Worm (Caenorhabditis elegans): ENCODE data around the gene ins-34.
A peak's percentile ranks its signal among the peaks of the same experiment; 100 is the strongest.

ins-34 gene

ce11 chrIV:14099256-14099655, 7.1 kb upstream of the ins-34 start, which contains the start of gene col-133:
Gene col-133, minus strand, starts transcription at chrIV:14099356.
- TF ChIP-seq T20F7.1 (GFP tag; optimal IDR thresholded peaks at IDR 0.05) (no peak), lin-39 (tag; optimal IDR thresholded peaks at IDR 0.05) (no peak), nhr-48 (tag; optimal IDR thresholded peaks at IDR 0.05) (no peak), nhr-76 (tag; optimal IDR thresholded peaks at IDR 0.05) (no peak), D1046.2 (GFP tag; IDR thresholded peaks at IDR 0.05) (no peak), nhr-111 (GFP tag; optimal IDR thresholded peaks at IDR 0.05) (no peak), rbr-2 (tag; optimal IDR thresholded peaks at IDR 0.05) (no peak), mdt-29 (GFP tag; IDR thresholded peaks at IDR 0.05) (no peak), skn-1 (tag; optimal IDR thresholded peaks at IDR 0.05) (no peak), R02D3.7 (tag; optimal IDR thresholded peaks at IDR 0.05) (no peak), lir-3 (tag; optimal IDR thresholded peaks at IDR 0.05) (no peak)

DNA sequence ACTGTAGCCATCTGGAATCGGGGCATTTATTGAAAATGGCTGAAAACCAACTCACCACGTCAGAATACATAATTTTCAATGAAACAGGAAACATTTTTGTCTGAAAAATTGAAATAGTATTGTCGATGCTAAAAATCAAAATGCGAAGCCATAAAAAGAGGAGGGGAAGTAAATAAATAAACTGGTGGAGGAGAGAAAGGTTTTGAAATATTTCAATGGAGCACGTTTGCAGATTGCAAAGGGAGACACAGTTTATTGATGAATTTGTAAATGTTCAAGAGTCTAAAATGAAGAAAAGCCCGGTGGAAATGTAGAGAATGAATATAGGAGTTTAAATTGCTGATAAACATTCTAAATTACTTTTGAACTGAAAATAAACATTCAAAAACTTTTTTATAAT, 3.3 kb upstream of the ins-34 start, which contains the start of gene F52B11.5:
Gene F52B11.5 (minus strand): TSS at position 178 of the 400 bp plus-strand sequence.
- TF ChIP-seq nhr-28 (tag; optimal IDR thresholded peaks at IDR 0.05) = peak; percentile 28
- TF ChIP-seq ztf-7 (tag; optimal IDR thresholded peaks at IDR 0.05) = no peak
- TF ChIP-seq dmd-8 (GFP tag; IDR thresholded peaks at IDR 0.05) = no peak
- peak; percentile 43; the same call in 1 of the 2 replicates for TF ChIP-seq lin-38 (GFP tag; IDR thresholded peaks at IDR 0.05)
- TF ChIP-seq nhr-77 (tag; optimal IDR thresholded peaks at IDR 0.05) = peak; percentile 39
- no peak for TF ChIP-seq hmg-1.1 (GFP tag; IDR thresholded peaks at IDR 0.05)
- no peak for TF ChIP-seq mxl-3 (GFP tag; optimal IDR thresholded peaks at IDR 0.05)
- TF ChIP-seq hlh-30 (tag; optimal IDR thresholded peaks at IDR 0.05; ENCODE audit: insufficient read depth) = no peak
- TF ChIP-seq dve-1 (tag; optimal IDR thresholded peaks at IDR 0.05; ENCODE audit: insufficient read depth) = peak; percentile 39
- TF ChIP-seq daf-16 (GFP tag; optimal IDR thresholded peaks at IDR 0.05) = no peak
- peak; percentile 74 for TF ChIP-seq daf-16 (tag; optimal IDR thresholded peaks at IDR 0.05)
- no peak for TF ChIP-seq nhr-237 (tag; optimal IDR thresholded peaks at IDR 0.05)
- no peak for TF ChIP-seq ceh-82 (tag; optimal IDR thresholded peaks at IDR 0.05)
- no peak for TF ChIP-seq daf-19 (GFP tag; conservative IDR thresholded peaks at IDR 0.05)
- peak; percentile 37 for TF ChIP-seq pqm-1 (tag; optimal IDR thresholded peaks at IDR 0.05)
- peak; percentile 26 for TF ChIP-seq dpl-1 (GFP tag; optimal IDR thresholded peaks at IDR 0.05)
- 0 out of 2 replicates have a peak, but pooled peaks have one; percentile 24 for TF ChIP-seq php-3 (GFP tag; IDR thresholded peaks at IDR 0.05)
- no peak for TF ChIP-seq zip-11 (GFP tag; IDR thresholded peaks at IDR 0.05)
- peak; percentile 52 for TF ChIP-seq nhr-6 (tag; optimal IDR thresholded peaks at IDR 0.05)

DNA sequence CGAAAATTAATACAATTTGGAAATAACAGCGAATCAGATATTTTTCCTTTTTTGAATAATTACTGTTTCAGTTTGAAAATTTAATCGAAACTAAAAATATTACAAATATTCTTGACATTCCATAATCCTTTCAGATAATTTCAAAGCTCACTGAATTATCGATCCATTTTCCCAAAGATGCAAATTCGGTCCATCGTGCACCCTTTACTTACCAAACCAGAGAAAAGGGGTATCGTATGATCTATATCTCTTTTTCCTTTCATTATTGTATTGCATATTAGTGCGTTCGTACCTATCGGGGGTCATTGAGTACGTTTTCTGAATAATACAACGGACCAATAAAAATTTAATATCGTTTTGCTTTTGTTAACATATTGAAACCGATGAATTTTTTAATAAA, 1.6 kb upstream of the ins-34 start:
- TF ChIP-seq nhr-237 (tag; optimal IDR thresholded peaks at IDR 0.05) (no peak), nhr-41 (GFP tag; IDR thresholded peaks at IDR 0.05) (no peak), nhr-28 (tag; optimal IDR thresholded peaks at IDR 0.05) (no peak), lin-38 (GFP tag; IDR thresholded peaks at IDR 0.05) (no peak), dmd-8 (GFP tag; IDR thresholded peaks at IDR 0.05) (no peak), snpc-4 (tag; optimal IDR thresholded peaks at IDR 0.05) (no peak), unc-62 (GFP tag; optimal IDR thresholded peaks at IDR 0.05 in 1 of 2) (no peak), unc-62 (tag; optimal IDR thresholded peaks at IDR 0.05) (no peak), gei-8 (GFP tag; optimal IDR thresholded peaks at IDR 0.05) (no peak), mdt-29 (GFP tag; IDR thresholded peaks at IDR 0.05) (no peak)

- TF ChIP-seq tag-97 (GFP tag; IDR thresholded peaks at IDR 0.05) = no peak
- TF ChIP-seq ztf-11 (tag; optimal IDR thresholded peaks at IDR 0.05) = no peak
- TF ChIP-seq lin-29 (GFP tag; IDR thresholded peaks at IDR 0.05) = no peak
- TF ChIP-seq snpc-1.2 (GFP tag; IDR thresholded peaks at IDR 0.05) = peak; percentile 32; the same call in 1 of the 2 replicates
Observed at ce11 chrIV:14107647-14108046, 1.3 kb downstream of the ins-34 start.
